Fruit fly (Drosophila melanogaster) whole organism, embryonic: ENCODE measurements around the gene CG15019.

ENCODE experiments used
- Adf1 ChIP-seq: fragments of 200-800 bp; sonication (Bioruptor generic); IDR thresholded peaks from 2 replicates; pipeline ENCODE4 v1.3.6; 2022; ENCODE audit warnings: missing biosample characterization, missing genetic modification characterization
- Bdp1 ChIP-seq: fragments of 200-800 bp; sonication (Bioruptor generic); optimal IDR thresholded peaks from 3 replicates; lab custom pipeline; 2016; ENCODE audit warnings: missing biosample characterization, missing genetic modification characterization
- Bgb ChIP-seq: fragments of 200-800 bp; sonication (Bioruptor generic); IDR thresholded peaks from 2 replicates; pipeline ENCODE4 v1.3.6; 2022; ENCODE audit warnings: missing biosample characterization, missing genetic modification characterization; ENCODE audit not compliant: partially characterized antibody
- CG13287 ChIP-seq: fragments of 200-800 bp; sonication (Bioruptor generic); IDR thresholded peaks from 2 replicates; pipeline ENCODE4 v1.3.6; 2022; ENCODE audit warnings: missing biosample characterization, missing genetic modification characterization; ENCODE audit not compliant: partially characterized antibody
- CG13894 ChIP-seq: fragments of 200-800 bp; sonication (Bioruptor generic); optimal IDR thresholded peaks from 3 replicates; lab custom pipeline; 2018; ENCODE audit warnings: missing biosample characterization, mild to moderate bottlenecking, missing genetic modification characterization, moderate library complexity
- CG15269 ChIP-seq: fragments of 200-800 bp; sonication (Bioruptor generic); optimal IDR thresholded peaks from 2 replicates; lab custom pipeline; 2018; ENCODE audit warnings: missing biosample characterization, mild to moderate bottlenecking, missing genetic modification characterization, moderate library complexity
- CG1602 ChIP-seq: fragments of 200-800 bp; sonication (Bioruptor generic); optimal IDR thresholded peaks from 3 replicates; lab custom pipeline; 2016; ENCODE audit warnings: missing biosample characterization, missing genetic modification characterization
- CG16779 ChIP-seq: fragments of 200-800 bp; sonication (Bioruptor generic); IDR thresholded peaks from 2 replicates; pipeline ENCODE4 v1.3.6; 2022; ENCODE audit warnings: missing biosample characterization, missing genetic modification characterization
- CG18011 ChIP-seq: fragments of 200-800 bp; sonication (Bioruptor generic); optimal IDR thresholded peaks from 2 replicates; lab custom pipeline; 2017; ENCODE audit warnings: missing biosample characterization, missing genetic modification characterization, mild to moderate bottlenecking, moderate library complexity, missing genotype
- CG18262 ChIP-seq: fragments of 200-800 bp; optimal IDR thresholded peaks from 3 replicates; lab custom pipeline; 2019; ENCODE audit warnings: missing biosample characterization, mild to moderate bottlenecking, missing genetic modification characterization, moderate library complexity
- CG2202 ChIP-seq: fragments of 200-800 bp; sonication (Bioruptor generic); optimal IDR thresholded peaks from 2 replicates; lab custom pipeline; 2018; ENCODE audit warnings: missing biosample characterization, mild to moderate bottlenecking, missing genetic modification characterization
- CG31224 ChIP-seq: fragments of 200-800 bp; sonication (Bioruptor generic); IDR thresholded peaks from 2 replicates; pipeline ENCODE4 v1.3.6; 2022; ENCODE audit warnings: missing biosample characterization, missing genetic modification characterization
- CG32532 ChIP-seq: fragments of 200-800 bp; sonication (Bioruptor generic); IDR thresholded peaks from 2 replicates; pipeline ENCODE4 v1.3.6; 2022; ENCODE audit warnings: missing biosample characterization, missing genetic modification characterization
- CG34376 ChIP-seq: fragments of 200-800 bp; sonication (Bioruptor generic); optimal IDR thresholded peaks from 2 replicates; lab custom pipeline; 2018; ENCODE audit warnings: missing biosample characterization, mild to moderate bottlenecking, missing genetic modification characterization
- CG3838 ChIP-seq: fragments of 200-800 bp; sonication (Bioruptor generic); optimal IDR thresholded peaks from 3 replicates; lab custom pipeline; 2016; ENCODE audit warnings: missing biosample characterization, missing genetic modification characterization
- CG6175 ChIP-seq: fragments of 200-800 bp; sonication (Bioruptor generic); IDR thresholded peaks from 3 replicates; pipeline ENCODE4 v1.3.6; 2022; ENCODE audit warnings: missing biosample characterization, missing genetic modification characterization
- CG6791 ChIP-seq: fragments of 200-800 bp; sonication (Bioruptor generic); IDR thresholded peaks from 3 replicates; pipeline ENCODE4 v1.3.6; 2022; ENCODE audit warnings: missing biosample characterization, missing genetic modification characterization; ENCODE audit not compliant: partially characterized antibody
- CG7556 ChIP-seq: fragments of 200-800 bp; sonication (Bioruptor generic); optimal IDR thresholded peaks from 2 replicates; lab custom pipeline; 2017; ENCODE audit warnings: missing biosample characterization, mild to moderate bottlenecking, missing genetic modification characterization
- CG8281 ChIP-seq: fragments of 200-800 bp; sonication (Bioruptor generic); optimal IDR thresholded peaks from 2 replicates; lab custom pipeline; 2018; ENCODE audit warnings: missing biosample characterization, mild to moderate bottlenecking, missing genetic modification characterization, moderate library complexity
- CTCF ChIP-seq: fragments of 200-800 bp; sonication (Bioruptor generic); optimal IDR thresholded peaks from 2 replicates; lab custom pipeline; 2017; ENCODE audit warnings: missing biosample characterization, mild to moderate bottlenecking, missing genetic modification characterization, moderate library complexity
- Dp ChIP-seq: fragments of 200-800 bp; sonication (Bioruptor generic); optimal IDR thresholded peaks from 2 replicates; lab custom pipeline; 2018; ENCODE audit warnings: missing biosample characterization, mild to moderate bottlenecking, missing genetic modification characterization, moderate library complexity
- E2f2 ChIP-seq: fragments of 200-800 bp; sonication (Bioruptor generic); IDR thresholded peaks from 2 replicates; pipeline ENCODE4 v1.3.6; 2022; ENCODE audit warnings: missing biosample characterization, missing genetic modification characterization
- H15 ChIP-seq: fragments of 200-800 bp; sonication (Bioruptor generic); IDR thresholded peaks from 3 replicates; pipeline ENCODE4 v1.3.6; 2022; ENCODE audit warnings: missing biosample characterization, missing genetic modification characterization
- Hmr ChIP-seq: fragments of 200-800 bp; sonication (Bioruptor generic); optimal IDR thresholded peaks from 3 replicates; lab custom pipeline; 2017; ENCODE audit warnings: mild to moderate bottlenecking, missing biosample characterization, missing genetic modification reagents, missing genetic modification characterization
- Lhr ChIP-seq: fragments of 200-800 bp; sonication (Bioruptor generic); optimal IDR thresholded peaks from 3 replicates; lab custom pipeline; 2017; ENCODE audit warnings: mild to moderate bottlenecking, missing biosample characterization, missing genetic modification reagents, missing genetic modification characterization
- Med ChIP-seq: fragments of 200-800 bp; sonication (Bioruptor generic); peaks from one replicate; lab custom pipeline; 2016; ENCODE audit warnings: missing biosample characterization, missing genetic modification characterization, mild to moderate bottlenecking, inconsistent platforms, moderate library complexity
- Mrtf ChIP-seq: fragments of 200-800 bp; sonication (Bioruptor generic); IDR thresholded peaks from 3 replicates; pipeline ENCODE4 v1.3.6; 2022; ENCODE audit warnings: missing biosample characterization, missing genetic modification characterization
- Neu2 ChIP-seq: fragments of 200-800 bp; sonication (Bioruptor generic); optimal IDR thresholded peaks from 3 replicates; lab custom pipeline; 2016; ENCODE audit warnings: missing biosample characterization, missing genetic modification characterization, borderline replicate concordance
- Nf-YB ChIP-seq: fragments of 200-800 bp; sonication (Bioruptor generic); optimal IDR thresholded peaks from 3 replicates; lab custom pipeline; 2019; ENCODE audit warnings: missing biosample characterization, mild to moderate bottlenecking, missing genetic modification characterization, moderate library complexity
- Tbp ChIP-seq: fragments of >200 bp; optimal IDR thresholded peaks from 2 replicates; lab custom pipeline; 2018; ENCODE audit warnings: missing biosample characterization, missing genetic modification characterization
- Xbp1 ChIP-seq: fragments of 200-800 bp; sonication (Bioruptor generic); optimal IDR thresholded peaks from 3 replicates; lab custom pipeline; 2016; ENCODE audit warnings: missing biosample characterization, mild to moderate bottlenecking, missing genetic modification characterization
- ash1 ChIP-seq: fragments of 200-800 bp; sonication (Bioruptor generic); optimal IDR thresholded peaks from 2 replicates; lab custom pipeline; 2018; ENCODE audit warnings: missing biosample characterization, mild to moderate bottlenecking, missing genetic modification characterization
- bigmax ChIP-seq: fragments of 200-800 bp; sonication (Bioruptor generic); optimal IDR thresholded peaks from 2 replicates; lab custom pipeline; 2018; ENCODE audit warnings: missing biosample characterization, mild to moderate bottlenecking, missing genetic modification characterization
- cg ChIP-seq: fragments of 200-800 bp; sonication (Bioruptor generic); optimal IDR thresholded peaks from 3 replicates; lab custom pipeline; 2019; ENCODE audit warnings: missing biosample characterization, mild to moderate bottlenecking, missing genetic modification characterization, moderate library complexity
- fru ChIP-seq: fragments of >200 bp; optimal IDR thresholded peaks from 2 replicates; lab custom pipeline; 2017
- hb ChIP-seq: fragments of 200-800 bp; sonication (Bioruptor generic); IDR thresholded peaks from 3 replicates; pipeline ENCODE4 v1.3.6; 2022; ENCODE audit warnings: missing biosample characterization, missing genetic modification characterization; ENCODE audit not compliant: partially characterized antibody
- inv ChIP-seq: fragments of 200-800 bp; sonication (Bioruptor generic); IDR thresholded peaks from 2 replicates; pipeline ENCODE4 v1.3.6; 2022; ENCODE audit warnings: missing biosample characterization, missing genetic modification characterization; ENCODE audit not compliant: partially characterized antibody
- kay ChIP-seq: fragments of 200-800 bp; sonication (Bioruptor generic); optimal IDR thresholded peaks from 2 replicates; lab custom pipeline; 2016; ENCODE audit warnings: missing biosample characterization, missing genetic modification characterization
- lola ChIP-seq, 3 experiments: fragments of >200 bp in 2 of 3; fragments of 200-800 bp in 1 of 3; sonication (Bioruptor generic) in 1 of 3; optimal IDR thresholded peaks; 2 replicates each; lab custom pipeline; 2017 to 2019; ENCODE audit warnings: missing biosample characterization in 3 of 3, missing genetic modification characterization in 3 of 3, mild to moderate bottlenecking in 1 of 3, moderate library complexity in 1 of 3
- nerfin-1 ChIP-seq: fragments of 200-800 bp; sonication (Bioruptor generic); optimal IDR thresholded peaks from 3 replicates; lab custom pipeline; 2019; ENCODE audit warnings: missing biosample characterization, mild to moderate bottlenecking, missing genetic modification characterization, moderate library complexity
- psq ChIP-seq: fragments of 200-800 bp; sonication (Bioruptor generic); optimal IDR thresholded peaks from 2 replicates; lab custom pipeline; 2017; ENCODE audit warnings: missing biosample characterization, missing genetic modification characterization
- scrt ChIP-seq: fragments of 200-800 bp; sonication (Bioruptor generic); optimal IDR thresholded peaks from 2 replicates; lab custom pipeline; 2018; ENCODE audit warnings: missing biosample characterization, mild to moderate bottlenecking, missing genetic modification characterization, moderate library complexity
- sens ChIP-seq: fragments of 200-800 bp; sonication (Bioruptor generic); peaks from one replicate; lab custom pipeline; 2016; ENCODE audit warnings: missing biosample characterization, missing genetic modification characterization
- sens-2 ChIP-seq: fragments of 200-800 bp; sonication (Bioruptor generic); IDR thresholded peaks from 2 replicates; pipeline ENCODE4 v1.3.6; 2022; ENCODE audit warnings: missing biosample characterization, missing genetic modification characterization
- seq ChIP-seq: fragments of 200-800 bp; sonication (Bioruptor generic); IDR thresholded peaks from 2 replicates; pipeline ENCODE4 v1.3.6; 2022; ENCODE audit warnings: missing biosample characterization, missing genetic modification characterization
- slbo ChIP-seq: fragments of 200-800 bp; sonication (Bioruptor generic); IDR thresholded peaks from 2 replicates; pipeline ENCODE4 v1.3.6; 2022; ENCODE audit warnings: missing biosample characterization, missing genetic modification characterization
- stwl ChIP-seq: fragments of 200-800 bp; sonication (Bioruptor generic); optimal IDR thresholded peaks from 3 replicates; lab custom pipeline; 2018; ENCODE audit warnings: missing biosample characterization, mild to moderate bottlenecking, missing genetic modification characterization, moderate library complexity
- tin ChIP-seq: fragments of 200-800 bp; sonication (Bioruptor generic); optimal IDR thresholded peaks from 3 replicates; lab custom pipeline; 2016; ENCODE audit warnings: missing biosample characterization, missing genetic modification characterization
- trh ChIP-seq: fragments of 200-800 bp; sonication (Bioruptor generic); optimal IDR thresholded peaks from 2 replicates; lab custom pipeline; 2016; ENCODE audit warnings: missing biosample characterization, missing genetic modification characterization
- ttk ChIP-seq: fragments of 200-800 bp; sonication (Bioruptor generic); IDR thresholded peaks from 2 replicates; pipeline ENCODE4 v2.1.2; 2022; ENCODE audit warnings: missing biosample characterization, missing genetic modification characterization
- usp ChIP-seq: fragments of >200 bp; optimal IDR thresholded peaks from 2 replicates; lab custom pipeline; 2017; ENCODE audit warnings: missing biosample characterization, missing genetic modification characterization
- wor ChIP-seq: fragments of 200-800 bp; sonication (Bioruptor generic); IDR thresholded peaks from 2 replicates; pipeline ENCODE4 v1.3.6; 2022; ENCODE audit warnings: missing biosample characterization, missing genetic modification characterization

Gene CG15019

DNA sequence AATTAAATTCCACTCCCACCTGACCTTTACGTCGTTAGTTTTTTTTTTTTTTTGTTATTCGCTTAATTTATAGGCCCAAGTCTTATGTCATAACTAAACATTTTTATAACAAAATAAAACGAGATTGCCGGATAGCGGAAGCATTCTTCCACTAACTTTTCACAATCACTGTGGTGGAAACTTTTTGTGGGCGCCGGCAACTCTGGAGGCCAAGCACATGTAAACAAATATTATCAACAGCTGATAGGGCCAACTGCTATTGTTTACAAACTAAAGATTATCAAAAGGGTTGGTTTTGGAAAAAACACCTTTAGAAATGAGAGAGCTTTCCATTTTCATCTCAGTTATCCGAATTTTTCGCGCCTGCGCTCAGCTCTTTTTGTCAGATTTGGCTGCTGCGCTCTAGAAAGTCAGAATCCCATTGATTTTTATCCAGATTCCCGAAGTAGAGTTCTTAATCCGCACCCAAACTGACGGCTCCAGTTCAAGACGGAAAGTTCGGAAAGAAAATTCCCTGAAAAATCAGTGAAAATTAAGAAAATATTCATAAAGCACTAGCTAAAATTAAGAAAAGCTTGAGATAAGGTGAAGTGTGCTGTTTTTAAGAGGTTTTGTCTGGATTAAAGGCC lies 23.2 kb upstream of the CG15019 start, which contains the start of gene nAChRbeta1 (continued):
- TF ChIP-seq fru (lab: Kevin White, UChicago) (no peak), Tbp (GFP tag; lab: Kevin White, UChicago) (no peak), hb (no peak), nerfin-1 (tag; lab: Kevin White, UChicago) (peak; percentile 55), cg (no peak), CG1602 (GFP tag; lab: Kevin White, UChicago) (no peak), bigmax (no peak), CG16779 (GFP tag; lab: Robert Waterston, UW) (no peak), psq (GFP tag; lab: Kevin White, UChicago) (no peak), Hmr (GFP tag; lab: Kevin White, UChicago) (no peak), CG18011 (GFP tag; lab: Kevin White, UChicago) (no peak), Bdp1 (no peak), CG18262 (tag; lab: Kevin White, UChicago) (no peak), H15 (GFP tag; lab: Robert Waterston, UW) (no peak), wor (GFP tag; lab: Robert Waterston, UW) (no peak), CG7556 (no peak), kay (GFP tag; lab: Kevin White, UChicago) (no peak), inv (GFP tag; lab: Robert Waterston, UW) (no peak), sens-2 (GFP tag; lab: Robert Waterston, UW) (no peak), CG34376 (GFP tag; lab: Kevin White, UChicago) (peak; percentile 19), CG32532 (no peak), Nf-YB (GFP tag; lab: Kevin White, UChicago) (no peak), lola (GFP tag; optimal IDR thresholded peaks at IDR 0.05; lab: Kevin White, UChicago) (no peak), Mrtf (GFP tag; lab: Robert Waterston, UW) (no peak), CG13894 (tag; lab: Kevin White, UChicago) (peak; percentile 20), seq (GFP tag; lab: Robert Waterston, UW) (no peak), Adf1 (no peak), scrt (GFP tag; lab: Kevin White, UChicago) (peak; percentile 83), trh (GFP tag; lab: Kevin White, UChicago) (no peak), CG6175 (GFP tag; lab: Robert Waterston, UW) (no peak), ttk (no peak), stwl (no peak), usp (GFP tag; lab: Kevin White, UChicago) (no peak), CG15269 (tag; lab: Kevin White, UChicago) (no peak), CG2202 (tag; lab: Kevin White, UChicago) (no peak), CG31224 (no peak), tin (GFP tag; lab: Kevin White, UChicago) (no peak)
- TF ChIP-seq, all 482 proteins: peak for 17

DNA sequence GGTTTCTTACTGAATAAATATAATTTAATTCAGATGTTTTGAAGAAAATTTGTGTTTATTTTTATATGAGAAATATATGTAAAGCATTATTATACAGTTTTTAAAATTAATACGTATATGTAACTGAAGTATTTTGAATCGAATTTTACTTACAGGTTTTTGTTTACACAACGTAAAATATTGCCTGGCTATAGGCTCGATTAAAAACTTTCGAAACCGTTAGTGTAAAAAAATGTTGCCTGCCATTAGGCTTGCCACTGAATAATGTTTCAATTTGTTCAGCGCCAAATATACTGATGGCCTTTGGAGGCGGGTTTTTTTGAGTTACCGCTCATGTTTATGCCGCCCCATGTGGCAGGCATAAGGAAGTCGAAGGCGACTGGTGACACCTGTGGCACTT lies 20.7 kb upstream of the CG15019 start:
- TF ChIP-seq Neu2 (no peak), ash1 (no peak), Lhr (GFP tag; lab: Kevin White, UChicago) (no peak), Med (GFP tag; lab: Kevin White, UChicago) (peak; percentile 54), sens (peak; percentile 59), CG8281 (tag; lab: Kevin White, UChicago) (peak; percentile 8), CG6791 (GFP tag; lab: Robert Waterston, UW) (peak; percentile 28; the same call in 1 of the 3 replicates), E2f2 (peak; percentile 48), CG13287 (peak; percentile 20; the same call in 1 of the 2 replicates), Dp (GFP tag; lab: Kevin White, UChicago) (peak; percentile 42), Bgb (GFP tag; lab: Robert Waterston, UW) (peak; percentile 54), slbo (GFP tag; lab: Robert Waterston, UW) (0 out of 2 replicates have a peak, but pooled peaks have one; percentile 2), Xbp1 (GFP tag; lab: Kevin White, UChicago) (no peak), CTCF (GFP tag; lab: Kevin White, UChicago) (peak; percentile 55), CG3838 (no peak)
- TF ChIP-seq, all 482 proteins: peak for 10
